Worm (Caenorhabditis elegans) whole organism, L3 larva: ENCODE results near the gene srxa-12.

Experiments used
- R02D3.7 ChIP-seq: fragments of 150-350 bp; optimal IDR thresholded peaks from 2 replicates; lab custom pipeline; 2014; ENCODE audit warnings: missing biosample characterization, missing genetic modification characterization
- aly-2 ChIP-seq: fragments of 150-350 bp; optimal IDR thresholded peaks from 2 replicates; lab custom pipeline; 2014; ENCODE audit warnings: missing biosample characterization, missing genetic modification characterization
- ama-1 ChIP-seq: fragments of 150-350 bp; optimal IDR thresholded peaks from 2 replicates; lab custom pipeline; 2018
- ceh-16 ChIP-seq: sonication (generic microtip); optimal IDR thresholded peaks from 2 replicates; lab custom pipeline; 2017; ENCODE audit warnings: missing biosample characterization, missing genetic modification characterization
- ceh-28 ChIP-seq: fragments of 150-350 bp; optimal IDR thresholded peaks from 2 replicates; lab custom pipeline; 2014; ENCODE audit warnings: missing biosample characterization, missing genetic modification reagents, missing genetic modification characterization
- ceh-82 ChIP-seq: fragments of 150-350 bp; optimal IDR thresholded peaks from 2 replicates; lab custom pipeline; 2014; ENCODE audit warnings: missing biosample characterization, missing genetic modification characterization
- ceh-9 ChIP-seq: sonication (generic microtip); optimal IDR thresholded peaks from 2 replicates; lab custom pipeline; 2018; ENCODE audit warnings: missing biosample characterization, missing genetic modification characterization
- daf-12 ChIP-seq: fragments of 150-350 bp; optimal IDR thresholded peaks from 2 replicates; lab custom pipeline; 2014; ENCODE audit warnings: missing biosample characterization, missing genetic modification reagents, missing genetic modification characterization
- egl-5 ChIP-seq: fragments of 150-350 bp; optimal IDR thresholded peaks from 2 replicates; lab custom pipeline; 2017; ENCODE audit warnings: missing biosample characterization, missing genetic modification reagents, missing genetic modification characterization, inconsistent platforms
- elt-3 ChIP-seq, 3 experiments: fragments of 150-350 bp in 1 of 3; sonication (generic microtip) in 2 of 3; optimal IDR thresholded peaks; 2 replicates in 2 of 3; 4 replicates in 1 of 3; lab custom pipeline; 2014 to 2017; ENCODE audit warnings: missing biosample characterization in 3 of 3, missing genetic modification characterization in 3 of 3
- eor-1 ChIP-seq, 2 experiments: fragments of 150-350 bp; optimal IDR thresholded peaks; 2 replicates each; lab custom pipeline; 2014 to 2018; ENCODE audit warnings: missing biosample characterization in 2 of 2, missing genetic modification characterization in 2 of 2
- fkh-10 ChIP-seq: sonication (generic microtip); optimal IDR thresholded peaks from 2 replicates; lab custom pipeline; 2017; ENCODE audit warnings: missing biosample characterization, missing genetic modification reagents, missing genetic modification characterization
- fos-1 ChIP-seq: fragments of 150-350 bp; optimal IDR thresholded peaks from 2 replicates; lab custom pipeline; 2014; ENCODE audit warnings: missing biosample characterization, missing genetic modification characterization
- hmg-11 ChIP-seq: sonication (generic microtip); optimal IDR thresholded peaks from 2 replicates; lab custom pipeline; 2016; ENCODE audit warnings: missing genetic modification characterization, missing compliant biosample characterization
- jun-1 ChIP-seq: fragments of 150-350 bp; optimal IDR thresholded peaks from 2 replicates; lab custom pipeline; 2014; ENCODE audit warnings: missing biosample characterization, missing genetic modification reagents, missing genetic modification characterization
- lin-15B ChIP-seq: fragments of 150-350 bp; optimal IDR thresholded peaks from 2 replicates; lab custom pipeline; 2014; ENCODE audit warnings: missing biosample characterization, missing genetic modification characterization
- lsy-12 ChIP-seq: sonication (generic microtip); optimal IDR thresholded peaks from 2 replicates; lab custom pipeline; 2016; ENCODE audit warnings: mild to moderate bottlenecking, missing genetic modification characterization, missing compliant biosample characterization
- mdl-1 ChIP-seq: fragments of 150-350 bp; optimal IDR thresholded peaks from 2 replicates; lab custom pipeline; 2014; ENCODE audit warnings: missing biosample characterization, missing genetic modification characterization
- mml-1 ChIP-seq: fragments of 150-350 bp; sonication (generic microtip); optimal IDR thresholded peaks from 3 replicates; lab custom pipeline; 2014; ENCODE audit warnings: missing biosample characterization, missing genetic modification characterization
- nhr-11 ChIP-seq: fragments of 150-350 bp; optimal IDR thresholded peaks from 2 replicates; lab custom pipeline; 2014; ENCODE audit warnings: missing biosample characterization, missing genetic modification characterization
- nhr-23 ChIP-seq: fragments of 150-350 bp; optimal IDR thresholded peaks from 2 replicates; lab custom pipeline; 2014; ENCODE audit warnings: missing biosample characterization, missing genetic modification reagents, missing genetic modification characterization
- nhr-237 ChIP-seq: fragments of 150-350 bp; optimal IDR thresholded peaks from 2 replicates; lab custom pipeline; 2014; ENCODE audit warnings: missing biosample characterization, missing genetic modification characterization
- nhr-28 ChIP-seq: fragments of 150-350 bp; optimal IDR thresholded peaks from 2 replicates; lab custom pipeline; 2014; ENCODE audit warnings: missing biosample characterization, missing genetic modification characterization
- nhr-43 ChIP-seq: sonication (generic microtip); optimal IDR thresholded peaks from 2 replicates; lab custom pipeline; 2016; ENCODE audit warnings: mild to moderate bottlenecking, missing genetic modification characterization, missing compliant biosample characterization; ENCODE audit not compliant: poor library complexity, severe bottlenecking
- nhr-76 ChIP-seq: fragments of 150-350 bp; sonication (generic microtip); optimal IDR thresholded peaks from 5 replicates; lab custom pipeline; 2014; ENCODE audit warnings: missing biosample characterization, missing genetic modification characterization
- pha-4 ChIP-seq: fragments of 150-350 bp; optimal IDR thresholded peaks from 2 replicates; lab custom pipeline; 2014; ENCODE audit warnings: missing biosample characterization, missing genetic modification reagents, missing genetic modification characterization
- pqm-1 ChIP-seq: fragments of 150-350 bp; optimal IDR thresholded peaks from 2 replicates; lab custom pipeline; 2017; ENCODE audit warnings: missing biosample characterization, missing genetic modification characterization, inconsistent platforms
- sea-2 ChIP-seq: fragments of 150-350 bp; sonication (generic microtip); optimal IDR thresholded peaks from 4 replicates; lab custom pipeline; 2014; ENCODE audit warnings: missing biosample characterization, missing genetic modification reagents, missing genetic modification characterization
- skn-1 ChIP-seq: fragments of 150-350 bp; optimal IDR thresholded peaks from 2 replicates; lab custom pipeline; 2014; ENCODE audit warnings: missing biosample characterization, missing genetic modification characterization
- tbx-2 ChIP-seq: sonication (generic microtip); optimal IDR thresholded peaks from 2 replicates; lab custom pipeline; 2016; ENCODE audit warnings: mild to moderate bottlenecking, missing genetic modification characterization, missing compliant biosample characterization
- unc-39 ChIP-seq: sonication (generic microtip); optimal IDR thresholded peaks from 4 replicates; lab custom pipeline; 2017; ENCODE audit warnings: missing biosample characterization, missing genetic modification characterization
- unc-62 ChIP-seq: fragments of 150-350 bp; sonication (generic microtip); optimal IDR thresholded peaks from 4 replicates; lab custom pipeline; 2014; ENCODE audit warnings: missing biosample characterization, missing genetic modification reagents, missing genetic modification characterization
- zag-1 ChIP-seq: fragments of 150-350 bp; optimal IDR thresholded peaks from 2 replicates; lab custom pipeline; 2014; ENCODE audit warnings: missing biosample characterization, missing genetic modification characterization
- ztf-11 ChIP-seq: fragments of 150-350 bp; optimal IDR thresholded peaks from 2 replicates; lab custom pipeline; 2014; ENCODE audit warnings: missing biosample characterization, missing genetic modification characterization

srxa-12 gene

ce11 chrV:13915390-13915789, 11.1 kb upstream of the srxa-12 start, which contains the start of gene gcy-32:
Gene gcy-32, minus strand, starts transcription at chrV:13915490.
- no peak for TF ChIP-seq ceh-9
- TF ChIP-seq unc-62, result no peak
- no peak for TF ChIP-seq R02D3.7
- TF ChIP-seq tbx-2 (tag; lab: Kevin White, UChicago), result no peak
- no peak for TF ChIP-seq skn-1 (tag; lab: Kevin White, UChicago)
- no peak for TF ChIP-seq aly-2 (tag; lab: Kevin White, UChicago)
- TF ChIP-seq egl-5, result no peak
- no peak for TF ChIP-seq jun-1 (tag; lab: Kevin White, UChicago)
- TF ChIP-seq mdl-1 (tag; lab: Kevin White, UChicago), result no peak
- no peak for TF ChIP-seq pha-4 (tag; lab: Kevin White, UChicago)
- no peak for TF ChIP-seq mml-1 (tag; lab: Kevin White, UChicago)
- no peak for TF ChIP-seq eor-1 (tag; optimal IDR thresholded peaks at IDR 0.05; lab: Kevin White, UChicago)
- TF ChIP-seq ama-1 (lab: Kevin White, UChicago), result no peak
- no peak for TF ChIP-seq nhr-43 (tag; lab: Kevin White, UChicago)
- TF ChIP-seq nhr-11 (tag; lab: Kevin White, UChicago), result no peak

ce11 chrV:13916196-13916595, 10.3 kb upstream of the srxa-12 start, which contains the start of gene str-252:
Gene str-252, plus strand, starts transcription at chrV:13916496.
- no peak for TF ChIP-seq ceh-16 (tag; lab: Kevin White, UChicago)

ce11 chrV:13918341-13918740, 8.2 kb upstream of the srxa-12 start, which contains the start of gene str-250:
Gene str-250, plus strand, starts transcription at chrV:13918641.
- TF ChIP-seq nhr-23, result no peak
- TF ChIP-seq eor-1 (tag; optimal IDR thresholded peaks at IDR 0.05; lab: Kevin White, UChicago), result no peak
- TF ChIP-seq mml-1 (tag; lab: Kevin White, UChicago), result no peak
- TF ChIP-seq jun-1 (tag; lab: Kevin White, UChicago), result no peak
- TF ChIP-seq elt-3 (tag; optimal IDR thresholded peaks at IDR 0.05; lab: Kevin White, UChicago), result no peak
- TF ChIP-seq ceh-28, result no peak
- no peak for TF ChIP-seq ceh-16 (tag; lab: Kevin White, UChicago)
- no peak for TF ChIP-seq skn-1 (tag; lab: Kevin White, UChicago)
- TF ChIP-seq nhr-43 (tag; lab: Kevin White, UChicago), result no peak
- no peak for TF ChIP-seq nhr-237 (tag; lab: Kevin White, UChicago)
- TF ChIP-seq fkh-10 (GFP tag; lab: Kevin White, UChicago), result no peak
- no peak for TF ChIP-seq unc-39 (tag; lab: Kevin White, UChicago)
- no peak for TF ChIP-seq zag-1 (tag; lab: Kevin White, UChicago)
- TF ChIP-seq egl-5, result no peak
- no peak for TF ChIP-seq ztf-11
- TF ChIP-seq hmg-11 (tag; lab: Kevin White, UChicago), result no peak
- no peak for TF ChIP-seq fos-1 (tag; lab: Kevin White, UChicago)
- no peak for TF ChIP-seq mdl-1 (tag; lab: Kevin White, UChicago)
- TF ChIP-seq lsy-12 (tag; lab: Kevin White, UChicago), result no peak

- TF ChIP-seq lin-15B (tag; lab: Kevin White, UChicago) (no peak), ceh-9 (no peak), fos-1 (tag; lab: Kevin White, UChicago) (no peak), tbx-2 (tag; lab: Kevin White, UChicago) (no peak), skn-1 (tag; lab: Kevin White, UChicago) (no peak), nhr-23 (no peak), nhr-43 (tag; lab: Kevin White, UChicago) (no peak), ceh-82 (tag; lab: Kevin White, UChicago) (no peak)
Measured at ce11 chrV:13920730-13921129, 5.8 kb upstream of the srxa-12 start, which contains the start of gene srx-42. Gene srx-42, plus strand, starts transcription at chrV:13921030.

- no peak for TF ChIP-seq egl-5
- TF ChIP-seq sea-2 (GFP tag; lab: Kevin White, UChicago), result no peak
- no peak for TF ChIP-seq unc-62
- TF ChIP-seq ztf-11, result no peak
- no peak for TF ChIP-seq nhr-28 (tag; lab: Kevin White, UChicago)
- no peak for TF ChIP-seq daf-12 (tag; lab: Kevin White, UChicago)
- no peak for TF ChIP-seq jun-1 (tag; lab: Kevin White, UChicago)
- TF ChIP-seq pqm-1 (tag; lab: Kevin White, UChicago), result no peak
- TF ChIP-seq ceh-9, result no peak
- no peak for TF ChIP-seq fos-1 (tag; lab: Kevin White, UChicago)
- no peak for TF ChIP-seq nhr-76 (tag; lab: Kevin White, UChicago)
- TF ChIP-seq aly-2 (tag; lab: Kevin White, UChicago), result no peak
- TF ChIP-seq, all 47 proteins: peak for 0
Measured at ce11 chrV:13923851-13924250, 2.6 kb upstream of the srxa-12 start, which contains the start of gene srxa-11. Gene srxa-11, plus strand, starts transcription at chrV:13924151.
